Worm (Caenorhabditis elegans) whole organism, L2 larva: ENCODE results near the gene srr-9.

Source experiments
- C34F6.9 ChIP-seq: fragments of 150-350 bp; optimal IDR thresholded peaks from 2 replicates; lab custom pipeline; 2014; ENCODE audit warnings: missing biosample characterization, missing genetic modification characterization
- Y55F3AM.14 ChIP-seq: fragments of 200-800 bp; sonication (Bioruptor generic); optimal IDR thresholded peaks from 2 replicates; lab custom pipeline; 2018; ENCODE audit warnings: mild to moderate bottlenecking, missing genetic modification characterization, missing compliant biosample characterization
- ZK546.5 ChIP-seq: sonication (generic microtip); optimal IDR thresholded peaks from 2 replicates; lab custom pipeline; 2017; ENCODE audit warnings: missing biosample characterization, missing genetic modification characterization
- ama-1 ChIP-seq: fragments of 150-350 bp; optimal IDR thresholded peaks from 2 replicates; lab custom pipeline; 2018; ENCODE audit warnings: inconsistent platforms
- blmp-1 ChIP-seq: sonication (generic microtip); optimal IDR thresholded peaks from 2 replicates; lab custom pipeline; 2017; ENCODE audit warnings: missing genetic modification characterization, mild to moderate bottlenecking, missing compliant biosample characterization, antibody characterized with exemption, moderate library complexity; ENCODE audit not compliant: insufficient read depth
- ceh-16 ChIP-seq: fragments of 150-350 bp; optimal IDR thresholded peaks from 2 replicates; lab custom pipeline; 2014; ENCODE audit warnings: missing biosample characterization, missing genetic modification characterization
- crh-2 ChIP-seq: sonication (generic microtip); optimal IDR thresholded peaks from 2 replicates; lab custom pipeline; 2017; ENCODE audit warnings: missing biosample characterization, missing genetic modification characterization
- dmd-4 ChIP-seq: sonication (generic microtip); optimal IDR thresholded peaks from 2 replicates; lab custom pipeline; 2017; ENCODE audit warnings: missing biosample characterization, missing genetic modification characterization
- elt-1 ChIP-seq: fragments of 150-350 bp; optimal IDR thresholded peaks from 2 replicates; lab custom pipeline; 2014; ENCODE audit warnings: missing biosample characterization, missing genetic modification characterization
- fos-1 ChIP-seq: fragments of 150-350 bp; optimal IDR thresholded peaks from 2 replicates; lab custom pipeline; 2014; ENCODE audit warnings: missing biosample characterization, missing genetic modification characterization
- gmeb-1 ChIP-seq: fragments of 150-350 bp; optimal IDR thresholded peaks from 2 replicates; lab custom pipeline; 2014; ENCODE audit warnings: missing biosample characterization, missing genetic modification characterization
- lin-13 ChIP-seq: fragments of 150-350 bp; optimal IDR thresholded peaks from 2 replicates; lab custom pipeline; 2014; ENCODE audit warnings: missing biosample characterization, missing genetic modification reagents, missing genetic modification characterization
- lin-39 ChIP-seq: fragments of 150-350 bp; optimal IDR thresholded peaks from 2 replicates; lab custom pipeline; 2014; ENCODE audit warnings: missing biosample characterization, missing genetic modification reagents, missing genetic modification characterization
- mab-5 ChIP-seq: fragments of 150-350 bp; optimal IDR thresholded peaks from 2 replicates; lab custom pipeline; 2014; ENCODE audit warnings: missing biosample characterization, missing genetic modification characterization
- mdl-1 ChIP-seq, 2 experiments: fragments of 150-350 bp in 1 of 2; sonication (generic microtip) in 1 of 2; optimal IDR thresholded peaks; 2 replicates each; lab custom pipeline; 2017; ENCODE audit warnings: missing biosample characterization in 2 of 2, missing genetic modification characterization in 2 of 2
- nhr-10 ChIP-seq: sonication (generic microtip); optimal IDR thresholded peaks from 2 replicates; lab custom pipeline; 2017; ENCODE audit warnings: missing biosample characterization, missing genetic modification characterization
- nhr-12 ChIP-seq: fragments of 150-350 bp; optimal IDR thresholded peaks from 2 replicates; lab custom pipeline; 2014; ENCODE audit warnings: missing biosample characterization, missing genetic modification characterization
- nhr-21 ChIP-seq: fragments of 150-350 bp; optimal IDR thresholded peaks from 2 replicates; lab custom pipeline; 2014; ENCODE audit warnings: missing biosample characterization, missing genetic modification characterization
- nhr-23 ChIP-seq: fragments of 150-350 bp; optimal IDR thresholded peaks from 2 replicates; lab custom pipeline; 2014; ENCODE audit warnings: missing biosample characterization, missing genetic modification reagents, missing genetic modification characterization
- nhr-237 ChIP-seq: fragments of 150-350 bp; optimal IDR thresholded peaks from 2 replicates; lab custom pipeline; 2014; ENCODE audit warnings: missing biosample characterization, missing genetic modification characterization
- nhr-25 ChIP-seq: fragments of 150-350 bp; sonication (generic microtip); optimal IDR thresholded peaks from 3 replicates; lab custom pipeline; 2014; ENCODE audit warnings: missing biosample characterization, missing genetic modification characterization
- nhr-6 ChIP-seq: fragments of 150-350 bp; optimal IDR thresholded peaks from 2 replicates; lab custom pipeline; 2014; ENCODE audit warnings: missing biosample characterization, missing genetic modification characterization
- nhr-77 ChIP-seq: fragments of 150-350 bp; optimal IDR thresholded peaks from 2 replicates; lab custom pipeline; 2014; ENCODE audit warnings: missing biosample characterization, missing genetic modification characterization
- sma-9 ChIP-seq, 2 experiments: fragments of 150-350 bp in 1 of 2; sonication (generic microtip) in 1 of 2; optimal IDR thresholded peaks; 2 replicates each; lab custom pipeline; 2014 to 2016; ENCODE audit warnings: missing genetic modification characterization in 2 of 2, mild to moderate bottlenecking in 1 of 2, missing biosample characterization in 1 of 2, missing compliant biosample characterization in 1 of 2, missing genetic modification reagents in 1 of 2, moderate library complexity in 1 of 2
- unc-39 ChIP-seq: fragments of 150-350 bp; optimal IDR thresholded peaks from 2 replicates; lab custom pipeline; 2014; ENCODE audit warnings: missing biosample characterization, missing genetic modification characterization
- unc-55 ChIP-seq: fragments of 150-350 bp; sonication (generic microtip); optimal IDR thresholded peaks from 3 replicates; lab custom pipeline; 2014; ENCODE audit warnings: missing biosample characterization, missing genetic modification reagents, missing genetic modification characterization
- unc-62 ChIP-seq: fragments of 150-350 bp; optimal IDR thresholded peaks from 2 replicates; lab custom pipeline; 2014; ENCODE audit warnings: missing biosample characterization, missing genetic modification reagents, missing genetic modification characterization
- zag-1 ChIP-seq: fragments of 150-350 bp; optimal IDR thresholded peaks from 2 replicates; lab custom pipeline; 2014; ENCODE audit warnings: missing biosample characterization, missing genetic modification characterization
- ztf-1 ChIP-seq: fragments of 200-800 bp; sonication (Bioruptor generic); conservative IDR thresholded peaks from 2 replicates; pipeline ENCODE4 v1.3.6; 2022; ENCODE audit warnings: missing genetic modification characterization, missing compliant biosample characterization
- ztf-11 ChIP-seq: sonication (generic microtip); optimal IDR thresholded peaks from 2 replicates; lab custom pipeline; 2017; ENCODE audit warnings: missing biosample characterization, missing genetic modification characterization
- ztf-4 ChIP-seq: fragments of 150-350 bp; optimal IDR thresholded peaks from 2 replicates; lab custom pipeline; 2014; ENCODE audit warnings: missing biosample characterization, missing genetic modification characterization

Gene srr-9

ce11 chrV:7759270-7759669, 21.5 kb downstream of the srr-9 start (continued):
- TF ChIP-seq Y55F3AM.14 = no peak

ce11 chrV:7760174-7760573, 22.4 kb downstream of the srr-9 start, which contains the start of gene hint-3:
hint-3 (plus strand) TSS chrV:7760474.
- peak; percentile 34 for TF ChIP-seq fos-1
- TF ChIP-seq dmd-4 = no peak
- TF ChIP-seq Y55F3AM.14 = no peak
- TF ChIP-seq ceh-16 (tag; lab: Kevin White, UChicago) = no peak
- TF ChIP-seq nhr-23 (tag; lab: Kevin White, UChicago) = no peak
- no peak for TF ChIP-seq unc-62 (GFP tag; lab: Kevin White, UChicago)
- TF ChIP-seq, all 48 proteins: peak for 1

ce11 chrV:7761906-7762305, 24.1 kb downstream of the srr-9 start:
- no peak for TF ChIP-seq crh-2 (tag; lab: Kevin White, UChicago)

- TF ChIP-seq ztf-11 (tag; lab: Kevin White, UChicago) (no peak), nhr-23 (tag; lab: Kevin White, UChicago) (no peak), crh-2 (tag; lab: Kevin White, UChicago) (no peak), nhr-10 (tag; lab: Kevin White, UChicago) (no peak), blmp-1 (tag; lab: Kevin White, UChicago) (no peak), ztf-4 (tag; lab: Kevin White, UChicago) (no peak), unc-62 (GFP tag; lab: Kevin White, UChicago) (no peak), fos-1 (no peak), nhr-237 (no peak), nhr-77 (tag; lab: Kevin White, UChicago) (no peak), lin-13 (GFP tag; lab: Kevin White, UChicago) (no peak)
These were observed 33.2 kb downstream of the srr-9 start, which contains the start of gene frpr-3 for ce11 chrV:7770961-7771360. frpr-3 (plus strand) TSS chrV:7771261.

ce11 chrV:7773647-7774046, 35.8 kb downstream of the srr-9 start:
- TF ChIP-seq fos-1 (no peak), unc-55 (GFP tag; lab: Kevin White, UChicago) (no peak), nhr-6 (tag; lab: Kevin White, UChicago) (no peak), ama-1 (no peak), unc-39 (no peak), ceh-16 (tag; lab: Kevin White, UChicago) (no peak), ZK546.5 (tag; lab: Kevin White, UChicago) (no peak), mdl-1 (tag; optimal IDR thresholded peaks at IDR 0.05; lab: Kevin White, UChicago) (no peak), nhr-12 (tag; lab: Kevin White, UChicago) (no peak), lin-13 (GFP tag; lab: Kevin White, UChicago) (no peak), ztf-1 (GFP tag; lab: Robert Waterston, UW) (no peak), nhr-237 (no peak), sma-9 (GFP tag; optimal IDR thresholded peaks at IDR 0.05; lab: Kevin White, UChicago) (no peak), sma-9 (tag; optimal IDR thresholded peaks at IDR 0.05; lab: Kevin White, UChicago) (no peak), zag-1 (tag; lab: Kevin White, UChicago) (no peak), ztf-4 (tag; lab: Kevin White, UChicago) (no peak), gmeb-1 (no peak), C34F6.9 (tag; lab: Kevin White, UChicago) (no peak)

- TF ChIP-seq nhr-21 = peak; percentile 78
- no peak for TF ChIP-seq ama-1
- no peak for TF ChIP-seq mab-5
These were observed 36.4 kb downstream of the srr-9 start, which contains the start of gene grl-10 for ce11 chrV:7774143-7774595. grl-10 (plus strand) TSS chrV:7774545.

ce11 chrV:7775226-7775625, 37.4 kb downstream of the srr-9 start:
- TF ChIP-seq Y55F3AM.14 (no peak), nhr-25 (tag; lab: Kevin White, UChicago) (no peak), mdl-1 (tag; optimal IDR thresholded peaks at IDR 0.05; lab: Kevin White, UChicago) (no peak), elt-1 (tag; lab: Kevin White, UChicago) (no peak), fos-1 (no peak), sma-9 (GFP tag; optimal IDR thresholded peaks at IDR 0.05; lab: Kevin White, UChicago) (no peak), sma-9 (tag; optimal IDR thresholded peaks at IDR 0.05; lab: Kevin White, UChicago) (no peak), gmeb-1 (no peak), nhr-77 (tag; lab: Kevin White, UChicago) (no peak), nhr-23 (tag; lab: Kevin White, UChicago) (no peak), lin-39 (tag; lab: Kevin White, UChicago) (no peak)
- TF ChIP-seq, all 48 proteins: peak for 0
